Worm (Caenorhabditis elegans): ENCODE data around the gene col-114.

DNA sequence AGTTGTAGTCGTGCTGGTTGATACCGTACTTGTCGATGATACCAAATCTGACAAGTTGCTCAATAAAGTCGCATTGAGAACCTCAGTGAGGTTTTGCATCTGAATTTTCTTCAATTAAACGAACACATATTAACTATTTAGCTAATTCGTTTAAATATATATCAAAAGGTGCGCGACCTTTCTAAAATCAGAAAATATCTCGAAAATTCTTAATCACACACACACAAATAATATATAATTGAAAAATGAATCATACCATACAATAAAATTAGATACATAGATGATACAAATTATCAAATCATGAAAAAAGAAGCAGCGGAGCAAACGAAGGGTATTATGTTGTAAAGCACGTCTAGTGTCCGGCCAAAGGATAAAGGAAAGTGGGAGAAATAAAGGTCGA is 18.2 kb downstream of the col-114 start, which contains the start of gene D2024.5:
- TF ChIP-seq nhr-84 (tag; optimal IDR thresholded peaks at IDR 0.05) (no peak), pqm-1 (tag; optimal IDR thresholded peaks at IDR 0.05) (no peak), nhr-237 (tag; optimal IDR thresholded peaks at IDR 0.05) (no peak), elt-2 (tag; optimal IDR thresholded peaks at IDR 0.05) (no peak), unc-86 (tag; optimal IDR thresholded peaks at IDR 0.05) (no peak), rnt-1 (tag; optimal IDR thresholded peaks at IDR 0.05) (no peak), mdl-1 (tag; optimal IDR thresholded peaks at IDR 0.05) (no peak), aly-2 (tag; optimal IDR thresholded peaks at IDR 0.05) (no peak), unc-30 (tag; optimal IDR thresholded peaks at IDR 0.05) (no peak), nhr-90 (tag; optimal IDR thresholded peaks at IDR 0.05; ENCODE audit: poor library complexity) (no peak), grh-1 (GFP tag; IDR thresholded peaks at IDR 0.05) (no peak), skn-1 (tag; optimal IDR thresholded peaks at IDR 0.05) (no peak), zag-1 (tag; optimal IDR thresholded peaks at IDR 0.05) (no peak), nhr-47 (tag; optimal IDR thresholded peaks at IDR 0.05) (no peak)

All from whole organism, L1 larva.